Worm (Caenorhabditis elegans) whole organism, late embryonic: ENCODE measurements around the gene hpo-36.

ENCODE experiments used
- C08G9.2 ChIP-seq: sonication (generic microtip); optimal IDR thresholded peaks from 2 replicates; lab custom pipeline; 2016; ENCODE audit warnings: mild to moderate bottlenecking, missing genetic modification characterization, moderate library complexity, missing compliant biosample characterization
- C38D4.7 ChIP-seq: fragments of 200-800 bp; sonication (Bioruptor generic); optimal IDR thresholded peaks from 2 replicates; lab custom pipeline; 2018; ENCODE audit warnings: mild to moderate bottlenecking, missing genetic modification characterization, moderate library complexity, missing compliant biosample characterization
- F13H6.1 ChIP-seq: sonication (generic microtip); optimal IDR thresholded peaks from 2 replicates; lab custom pipeline; 2016; ENCODE audit warnings: missing genetic modification characterization, missing compliant biosample characterization
- K09A11.1 ChIP-seq: sonication (generic microtip); optimal IDR thresholded peaks from 2 replicates; lab custom pipeline; 2017; ENCODE audit warnings: antibody characterized with exemption, mild to moderate bottlenecking, missing genetic modification characterization, missing compliant biosample characterization; ENCODE audit not compliant: insufficient read depth
- Y22D7AL.16 ChIP-seq: sonication (generic microtip); optimal IDR thresholded peaks from 2 replicates; lab custom pipeline; 2016; ENCODE audit warnings: missing genetic modification characterization, missing compliant biosample characterization
- ama-1 ChIP-seq: fragments of 150-350 bp; optimal IDR thresholded peaks from 2 replicates; lab custom pipeline; 2014
- ceh-48 ChIP-seq: sonication (generic microtip); optimal IDR thresholded peaks from 2 replicates; lab custom pipeline; 2016; ENCODE audit warnings: missing genetic modification characterization, inconsistent platforms, missing compliant biosample characterization
- ceh-9 ChIP-seq: sonication (generic microtip); optimal IDR thresholded peaks from 2 replicates; lab custom pipeline; 2016; ENCODE audit warnings: mild to moderate bottlenecking, missing genetic modification characterization, inconsistent platforms, missing compliant biosample characterization
- dve-1 ChIP-seq: sonication (generic microtip); optimal IDR thresholded peaks from 2 replicates; lab custom pipeline; 2017; ENCODE audit warnings: antibody characterized with exemption, mild to moderate bottlenecking, missing genetic modification characterization, missing compliant biosample characterization
- elt-4 ChIP-seq: sonication (generic microtip); optimal IDR thresholded peaks from 2 replicates; lab custom pipeline; 2016; ENCODE audit warnings: missing genetic modification characterization, missing compliant biosample characterization
- ets-4 ChIP-seq: sonication (generic microtip); optimal IDR thresholded peaks from 2 replicates; lab custom pipeline; 2016; ENCODE audit warnings: missing genetic modification characterization, missing compliant biosample characterization
- eyg-1 ChIP-seq: sonication (generic microtip); optimal IDR thresholded peaks from 2 replicates; lab custom pipeline; 2016; ENCODE audit warnings: missing genotype, missing genetic modification characterization, missing compliant biosample characterization
- fax-1 ChIP-seq: sonication (generic microtip); optimal IDR thresholded peaks from 2 replicates; lab custom pipeline; 2016; ENCODE audit warnings: missing genotype, missing genetic modification characterization, missing compliant biosample characterization
- fkh-10 ChIP-seq: fragments of 150-350 bp; optimal IDR thresholded peaks from 2 replicates; lab custom pipeline; 2014; ENCODE audit warnings: missing biosample characterization, missing genetic modification reagents, missing genetic modification characterization
- fkh-6 ChIP-seq: sonication (generic microtip); optimal IDR thresholded peaks from 2 replicates; lab custom pipeline; 2016; ENCODE audit warnings: missing genetic modification characterization, missing compliant biosample characterization
- gmeb-2 ChIP-seq: sonication (generic microtip); optimal IDR thresholded peaks from 2 replicates; lab custom pipeline; 2016; ENCODE audit warnings: missing genetic modification characterization, inconsistent platforms, missing compliant biosample characterization
- hlh-13 ChIP-seq: fragments of 200-800 bp; sonication (Bioruptor generic); optimal IDR thresholded peaks from 2 replicates; lab custom pipeline; 2018; ENCODE audit warnings: mild to moderate bottlenecking, missing genetic modification characterization, missing compliant biosample characterization
- hlh-6 ChIP-seq: sonication (generic microtip); optimal IDR thresholded peaks from 2 replicates; lab custom pipeline; 2016; ENCODE audit warnings: missing genotype, missing genetic modification characterization, missing compliant biosample characterization
- lim-6 ChIP-seq: sonication (generic microtip); optimal IDR thresholded peaks from 2 replicates; lab custom pipeline; 2016; ENCODE audit warnings: missing genetic modification characterization, missing compliant biosample characterization
- lin-11 ChIP-seq: fragments of 200-800 bp; sonication (Bioruptor generic); optimal IDR thresholded peaks from 2 replicates; lab custom pipeline; 2018; ENCODE audit warnings: mild to moderate bottlenecking, missing genetic modification characterization, missing compliant biosample characterization
- madf-2 ChIP-seq: sonication (generic microtip); optimal IDR thresholded peaks from 2 replicates; lab custom pipeline; 2017; ENCODE audit warnings: missing genetic modification characterization, missing compliant biosample characterization
- mec-3 ChIP-seq: sonication (generic microtip); optimal IDR thresholded peaks from 2 replicates; lab custom pipeline; 2016; ENCODE audit warnings: borderline replicate concordance, missing genetic modification characterization, missing compliant biosample characterization
- nfya-1 ChIP-seq: sonication (generic microtip); optimal IDR thresholded peaks from 2 replicates; lab custom pipeline; 2017; ENCODE audit warnings: missing genetic modification characterization, mild to moderate bottlenecking, missing compliant biosample characterization, antibody characterized with exemption, moderate library complexity
- nhr-11 ChIP-seq: fragments of 150-350 bp; optimal IDR thresholded peaks from 2 replicates; lab custom pipeline; 2014; ENCODE audit warnings: missing biosample characterization, missing genetic modification characterization
- nhr-232 ChIP-seq: sonication (generic microtip); optimal IDR thresholded peaks from 2 replicates; lab custom pipeline; 2016; ENCODE audit warnings: missing genetic modification characterization, missing compliant biosample characterization
- npax-4 ChIP-seq: sonication (generic microtip); optimal IDR thresholded peaks from 2 replicates; lab custom pipeline; 2016; ENCODE audit warnings: missing genetic modification characterization, missing compliant biosample characterization
- odd-2 ChIP-seq: sonication (generic microtip); optimal IDR thresholded peaks from 2 replicates; lab custom pipeline; 2017; ENCODE audit warnings: antibody characterized with exemption, mild to moderate bottlenecking, missing genetic modification characterization, missing compliant biosample characterization
- pag-3 ChIP-seq: sonication (generic microtip); optimal IDR thresholded peaks from 2 replicates; lab custom pipeline; 2016; ENCODE audit warnings: missing compliant biosample characterization, missing genetic modification characterization, borderline replicate concordance
- pat-9 ChIP-seq: fragments of 200-800 bp; sonication (Bioruptor generic); optimal IDR thresholded peaks from 2 replicates; lab custom pipeline; 2018; ENCODE audit warnings: mild to moderate bottlenecking, missing genetic modification characterization, moderate library complexity, missing compliant biosample characterization
- pax-1 ChIP-seq: fragments of 150-350 bp; optimal IDR thresholded peaks from 2 replicates; lab custom pipeline; 2014; ENCODE audit warnings: missing biosample characterization, missing genetic modification characterization
- pha-2 ChIP-seq: sonication (generic microtip); optimal IDR thresholded peaks from 2 replicates; lab custom pipeline; 2017; ENCODE audit warnings: mild to moderate bottlenecking, missing genetic modification characterization, missing compliant biosample characterization
- pha-4 ChIP-seq: fragments of 150-350 bp; optimal IDR thresholded peaks from 2 replicates; lab custom pipeline; 2018; ENCODE audit warnings: missing biosample characterization, missing genetic modification reagents, missing genetic modification characterization
- pros-1 ChIP-seq: fragments of 150-350 bp; optimal IDR thresholded peaks from 2 replicates; lab custom pipeline; 2014; ENCODE audit warnings: missing biosample characterization, missing genetic modification reagents, missing genetic modification characterization
- ref-2 ChIP-seq: sonication (generic microtip); optimal IDR thresholded peaks from 2 replicates; lab custom pipeline; 2016; ENCODE audit warnings: missing genetic modification characterization, missing compliant biosample characterization
- sox-2 ChIP-seq: fragments of 200-800 bp; sonication (Bioruptor generic); IDR thresholded peaks from 2 replicates; pipeline ENCODE4 v1.3.6; 2022; ENCODE audit warnings: missing genetic modification reagents, missing genetic modification characterization, missing compliant biosample characterization
- sox-4 ChIP-seq: sonication (generic microtip); optimal IDR thresholded peaks from 2 replicates; lab custom pipeline; 2017; ENCODE audit warnings: mild to moderate bottlenecking, missing genetic modification characterization, inconsistent platforms, missing compliant biosample characterization
- syd-9 ChIP-seq: sonication (generic microtip); optimal IDR thresholded peaks from 2 replicates; lab custom pipeline; 2016; ENCODE audit warnings: mild to moderate bottlenecking, missing genetic modification characterization, moderate library complexity, missing compliant biosample characterization
- tbx-7 ChIP-seq: sonication (generic microtip); optimal IDR thresholded peaks from 2 replicates; lab custom pipeline; 2016; ENCODE audit warnings: missing genotype, missing genetic modification characterization, missing compliant biosample characterization
- ttx-3 ChIP-seq: sonication (generic microtip); optimal IDR thresholded peaks from 2 replicates; lab custom pipeline; 2016; ENCODE audit warnings: missing genetic modification reagents, missing genetic modification characterization, missing compliant biosample characterization
- unc-3 ChIP-seq, 2 experiments: fragments of 200-800 bp in 1 of 2; sonication (Bioruptor generic) in 1 of 2; sonication (generic microtip) in 1 of 2; conservative IDR thresholded peaks in 1 of 2; optimal IDR thresholded peaks in 1 of 2; 2 replicates each; pipeline versions ENCODE4 v1.3.6 to Lab custom; 2016 to 2022; ENCODE audit warnings: missing compliant biosample characterization in 2 of 2, missing genetic modification characterization in 2 of 2, missing genetic modification reagents in 1 of 2
- unc-42 ChIP-seq: sonication (generic microtip); optimal IDR thresholded peaks from 2 replicates; lab custom pipeline; 2016; ENCODE audit warnings: missing genotype, missing genetic modification characterization, missing compliant biosample characterization
- unc-55 ChIP-seq: sonication (generic microtip); optimal IDR thresholded peaks from 2 replicates; lab custom pipeline; 2017; ENCODE audit warnings: missing biosample characterization, missing genetic modification reagents, missing genetic modification characterization
- unc-86 ChIP-seq: sonication (generic microtip); optimal IDR thresholded peaks from 2 replicates; lab custom pipeline; 2016; ENCODE audit warnings: missing genetic modification characterization, missing compliant biosample characterization

Gene hpo-36

ce11 chrV:3712955-3713354 lies 26.2 kb downstream of the hpo-36 start:
- TF ChIP-seq unc-55, result no peak
- peak; percentile 31 for TF ChIP-seq ceh-48 (tag; lab: Kevin White, UChicago)
- TF ChIP-seq mec-3 (tag; lab: Kevin White, UChicago), result no peak

- no peak for TF ChIP-seq npax-4 (tag; lab: Kevin White, UChicago)
- TF ChIP-seq unc-86 (tag; lab: Kevin White, UChicago), result no peak
- no peak for TF ChIP-seq F13H6.1 (tag; lab: Kevin White, UChicago)
- TF ChIP-seq unc-3 (GFP tag; conservative IDR thresholded peaks at IDR 0.05; lab: Robert Waterston, UW), result no peak
- TF ChIP-seq unc-3 (tag; optimal IDR thresholded peaks at IDR 0.05; lab: Kevin White, UChicago), result no peak
Measured at ce11 chrV:3712192-3712591, 27.0 kb downstream of the hpo-36 start.

- TF ChIP-seq pros-1 (no peak), elt-4 (tag; lab: Kevin White, UChicago) (no peak), C08G9.2 (tag; lab: Kevin White, UChicago) (no peak), unc-55 (no peak), ama-1 (lab: Kevin White, UChicago) (no peak), C38D4.7 (GFP tag; lab: Kevin White, UChicago) (no peak), nhr-232 (tag; lab: Kevin White, UChicago) (no peak), lim-6 (tag; lab: Kevin White, UChicago) (no peak), Y22D7AL.16 (tag; lab: Kevin White, UChicago) (no peak), ttx-3 (tag; lab: Kevin White, UChicago) (no peak), fkh-6 (no peak), sox-2 (GFP tag; lab: Robert Waterston, UW) (no peak)
Measured at ce11 chrV:3711544-3711943, 27.7 kb downstream of the hpo-36 start.

DNA sequence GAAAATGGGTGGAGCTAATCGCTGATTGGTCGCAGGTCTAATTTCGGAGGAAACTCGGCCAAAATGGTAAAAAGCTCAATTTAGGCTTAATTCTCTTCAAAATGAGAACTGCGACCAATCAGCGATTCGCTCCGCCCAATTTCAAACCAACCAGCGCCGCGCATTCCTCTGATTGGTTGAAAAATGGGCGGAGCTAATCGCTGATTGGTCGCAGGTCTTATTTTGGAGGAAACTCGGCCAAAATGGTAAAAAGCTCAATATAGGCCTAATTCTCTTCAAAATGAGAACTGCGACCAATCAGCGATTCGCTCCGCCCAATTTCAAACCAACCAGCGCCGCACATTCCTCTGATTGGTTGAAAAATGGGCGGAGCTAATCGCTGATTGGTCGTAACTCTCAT lies 31.6 kb downstream of the hpo-36 start:
- TF ChIP-seq nfya-1 (tag; lab: Kevin White, UChicago), result peak; percentile 87

DNA sequence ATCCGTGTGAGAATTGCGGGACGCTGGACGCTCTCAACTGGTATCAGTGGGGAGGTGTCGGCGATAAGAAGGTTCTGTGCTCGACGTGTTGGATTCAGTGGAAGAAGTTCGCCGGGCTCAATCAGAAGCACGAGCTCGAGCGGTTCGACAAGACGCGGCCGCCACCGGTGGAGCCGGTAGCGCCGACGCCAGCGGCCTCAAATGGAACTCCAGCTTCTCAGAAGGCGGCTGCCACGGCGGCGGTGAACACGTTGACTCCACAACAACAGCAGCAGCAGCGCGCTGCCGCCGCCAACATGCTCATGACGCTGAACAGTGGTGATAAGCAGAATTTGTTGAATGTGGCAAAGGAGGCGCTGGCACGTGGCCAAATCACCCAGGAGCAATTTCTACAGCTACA lies 32.3 kb downstream of the hpo-36 start:
- TF ChIP-seq tbx-7 (tag; lab: Kevin White, UChicago) (no peak), ttx-3 (tag; lab: Kevin White, UChicago) (no peak), sox-4 (tag; lab: Kevin White, UChicago) (no peak), pat-9 (no peak), pros-1 (no peak), fax-1 (tag; lab: Kevin White, UChicago) (no peak), Y22D7AL.16 (tag; lab: Kevin White, UChicago) (no peak), hlh-6 (no peak), npax-4 (tag; lab: Kevin White, UChicago) (no peak), odd-2 (tag; lab: Kevin White, UChicago) (no peak), eyg-1 (tag; lab: Kevin White, UChicago) (no peak), lin-11 (no peak), ceh-9 (no peak), madf-2 (no peak), ref-2 (tag; lab: Kevin White, UChicago) (no peak), ama-1 (lab: Kevin White, UChicago) (no peak), pha-2 (no peak), dve-1 (tag; lab: Kevin White, UChicago) (no peak)

- TF ChIP-seq unc-42 (tag; lab: Kevin White, UChicago) (no peak), hlh-13 (GFP tag; lab: Kevin White, UChicago) (no peak), syd-9 (tag; lab: Kevin White, UChicago) (no peak), Y22D7AL.16 (tag; lab: Kevin White, UChicago) (no peak), pha-4 (tag; lab: Kevin White, UChicago) (no peak), pax-1 (tag; lab: Kevin White, UChicago) (no peak), pag-3 (no peak), hlh-6 (no peak), npax-4 (tag; lab: Kevin White, UChicago) (no peak), K09A11.1 (tag; lab: Kevin White, UChicago) (no peak), ama-1 (lab: Kevin White, UChicago) (no peak), ceh-48 (tag; lab: Kevin White, UChicago) (no peak), fkh-10 (no peak), nhr-11 (tag; lab: Kevin White, UChicago) (no peak), dve-1 (tag; lab: Kevin White, UChicago) (no peak), ceh-9 (no peak), ets-4 (tag; lab: Kevin White, UChicago) (no peak), unc-55 (no peak), gmeb-2 (tag; lab: Kevin White, UChicago) (no peak)
Measured at ce11 chrV:3706167-3706566, 33.0 kb downstream of the hpo-36 start.
